Fruit fly (Drosophila melanogaster): Measurements from ENCODE around the gene Mco4.

Mco4 gene

dm6 chrX:17878632-17879033, 22.7 kb upstream of the Mco4 start (continued):
- TF ChIP-seq Hr38 (GFP tag; optimal IDR thresholded peaks at IDR 0.05) (no peak), CG6792 (GFP tag; optimal IDR thresholded peaks at IDR 0.05) (no peak), pdm3 (GFP tag; optimal IDR thresholded peaks at IDR 0.05) (no peak), eg (GFP tag; IDR thresholded peaks at IDR 0.05) (peak; percentile 77; the same call in 2 of the 3 replicates)

DNA sequence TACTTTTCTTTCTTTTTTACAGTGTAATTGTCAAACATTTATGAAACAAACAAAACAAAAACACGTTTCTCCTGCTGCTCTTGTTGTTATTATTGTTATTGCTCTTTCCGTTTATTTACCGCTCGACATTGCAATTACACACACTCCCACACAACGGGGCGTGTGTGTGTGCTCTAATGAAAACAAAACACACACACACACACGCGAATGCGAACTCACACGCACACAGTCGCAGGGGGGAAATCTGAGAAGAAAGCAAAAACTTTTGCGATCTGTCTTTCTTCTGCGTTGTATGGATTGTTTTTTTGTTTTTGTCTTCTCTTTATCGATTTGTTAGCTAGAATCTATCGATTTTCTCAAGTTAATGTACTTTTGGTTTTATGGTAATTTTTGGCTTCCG, 22.0 kb upstream of the Mco4 start:
- 0 out of 3 replicates have a peak, but pooled peaks have one; percentile 14 for TF ChIP-seq CG6163 (GFP tag; IDR thresholded peaks at IDR 0.05)
- TF ChIP-seq eg (GFP tag; IDR thresholded peaks at IDR 0.05): 0 out of 3 replicates have a peak, but pooled peaks have one; percentile 31
- no peak for TF ChIP-seq CG31627 (GFP tag; optimal IDR thresholded peaks at IDR 0.05)
- TF ChIP-seq achi (GFP tag; optimal IDR thresholded peaks at IDR 0.05): no peak
- peak; percentile 26 for TF ChIP-seq Sox14 (GFP tag; optimal IDR thresholded peaks at IDR 0.05)
- no peak for TF ChIP-seq CG7368 (GFP tag; optimal IDR thresholded peaks at IDR 0.05)
- TF ChIP-seq CG6792 (GFP tag; optimal IDR thresholded peaks at IDR 0.05): peak; percentile 19

dm6 chrX:17876518-17876917, 20.6 kb upstream of the Mco4 start:
- TF ChIP-seq Ets96B (tag; optimal IDR thresholded peaks at IDR 0.05) (no peak), ss (GFP tag; optimal IDR thresholded peaks at IDR 0.05) (peak in 1 of 2 experiments; percentile 4), Blimp-1 (GFP tag; optimal IDR thresholded peaks at IDR 0.05) (no peak), fkh (GFP tag; optimal IDR thresholded peaks at IDR 0.05) (peak; percentile 15), CG4318 (GFP tag; optimal IDR thresholded peaks at IDR 0.05) (no peak), dsx (GFP tag; optimal IDR thresholded peaks at IDR 0.05; ENCODE audit: poor library complexity, severe bottlenecking) (peak; percentile 73), fd85E (GFP tag; optimal IDR thresholded peaks at IDR 0.05) (no peak), fd59A (GFP tag; optimal IDR thresholded peaks at IDR 0.05) (no peak), CG1621 (tag; optimal IDR thresholded peaks at IDR 0.05) (no peak), CG7368 (GFP tag; optimal IDR thresholded peaks at IDR 0.05) (no peak), svp (GFP tag) (peak; percentile 30), Eip78C (GFP tag) (peak; percentile 7)

dm6 chrX:17875695-17876094, 19.8 kb upstream of the Mco4 start:
- TF ChIP-seq CG6808 (GFP tag; optimal IDR thresholded peaks at IDR 0.05) (no peak), svp (GFP tag) (peak; percentile 58), dsx (GFP tag; optimal IDR thresholded peaks at IDR 0.05; ENCODE audit: poor library complexity, severe bottlenecking) (no peak), Sox14 (GFP tag; optimal IDR thresholded peaks at IDR 0.05) (peak; percentile 15), dac (GFP tag; optimal IDR thresholded peaks at IDR 0.05) (no peak), Smox (GFP tag; optimal IDR thresholded peaks at IDR 0.05) (peak; percentile 33), CG1621 (tag; optimal IDR thresholded peaks at IDR 0.05) (no peak), Eip78C (GFP tag) (peak; percentile 41), Eip93F (GFP tag; optimal IDR thresholded peaks at IDR 0.05) (peak; percentile 64), fkh (GFP tag; optimal IDR thresholded peaks at IDR 0.05) (no peak), Lpt (GFP tag; optimal IDR thresholded peaks at IDR 0.05) (no peak), Hr4 (GFP tag; optimal IDR thresholded peaks at IDR 0.05) (no peak), Ets96B (tag; optimal IDR thresholded peaks at IDR 0.05) (no peak), Met (GFP tag; optimal IDR thresholded peaks at IDR 0.05) (peak; percentile 32), CG6854 (GFP tag; optimal IDR thresholded peaks at IDR 0.05) (no peak), acj6 (GFP tag; optimal IDR thresholded peaks at IDR 0.05) (no peak)

dm6 chrX:17875014-17875589, 19.2 kb upstream of the Mco4 start:
- TF ChIP-seq eg (GFP tag; IDR thresholded peaks at IDR 0.05) (peak; percentile 55; the same call in 1 of the 3 replicates), dac (GFP tag; optimal IDR thresholded peaks at IDR 0.05) (no peak), pdm3 (GFP tag; optimal IDR thresholded peaks at IDR 0.05) (peak; percentile 46), CG3919 (GFP tag; optimal IDR thresholded peaks at IDR 0.05) (peak; percentile 58), achi (GFP tag; optimal IDR thresholded peaks at IDR 0.05) (peak; percentile 44), Eip75B (GFP tag; optimal IDR thresholded peaks at IDR 0.05) (peak; percentile 53), vri (GFP tag; optimal IDR thresholded peaks at IDR 0.05) (no peak), lz (GFP tag; optimal IDR thresholded peaks at IDR 0.05) (peak; percentile 51), esn (GFP tag; optimal IDR thresholded peaks at IDR 0.05) (peak; percentile 59), CG8632 (GFP tag; optimal IDR thresholded peaks at IDR 0.05) (peak; percentile 1), CG32006 (GFP tag; optimal IDR thresholded peaks at IDR 0.05) (peak; percentile 32), net (GFP tag; optimal IDR thresholded peaks at IDR 0.05) (peak; percentile 28), CG3032 (tag; optimal IDR thresholded peaks at IDR 0.05) (no peak), Sox15 (GFP tag; optimal IDR thresholded peaks at IDR 0.05) (peak; percentile 30), CG9139 (GFP tag; optimal IDR thresholded peaks at IDR 0.05) (peak; percentile 17), Smox (GFP tag; optimal IDR thresholded peaks at IDR 0.05) (peak; percentile 15), CG6854 (GFP tag; optimal IDR thresholded peaks at IDR 0.05) (no peak), CG6808 (GFP tag; optimal IDR thresholded peaks at IDR 0.05) (peak; percentile 44), CG6163 (GFP tag; IDR thresholded peaks at IDR 0.05) (peak; percentile 46; the same call in 2 of the 3 replicates), spab (GFP tag; optimal IDR thresholded peaks at IDR 0.05) (no peak), dsx (GFP tag; optimal IDR thresholded peaks at IDR 0.05; ENCODE audit: poor library complexity, severe bottlenecking) (peak; percentile 47), CG8319 (GFP tag; optimal IDR thresholded peaks at IDR 0.05) (no peak)
